Worm (Caenorhabditis elegans) whole organism, late embryonic: ENCODE data around the gene F56C3.1.
"Not testable (repeated sequence)": the region's sequence is repeated elsewhere in the genome, so short reads cannot be mapped to it uniquely, and the experiment has no call there.

Experiments
- dmd-4 ChIP-seq: sonication (generic microtip); optimal IDR thresholded peaks from 2 replicates; lab custom pipeline; 2016; ENCODE audit warnings: borderline replicate concordance, missing genetic modification characterization, missing compliant biosample characterization
- fkh-10 ChIP-seq: fragments of 150-350 bp; optimal IDR thresholded peaks from 2 replicates; lab custom pipeline; 2014; ENCODE audit warnings: missing biosample characterization, missing genetic modification reagents, missing genetic modification characterization
- madf-2 ChIP-seq: sonication (generic microtip); optimal IDR thresholded peaks from 2 replicates; lab custom pipeline; 2017; ENCODE audit warnings: missing genetic modification characterization, missing compliant biosample characterization
- mec-3 ChIP-seq: sonication (generic microtip); optimal IDR thresholded peaks from 2 replicates; lab custom pipeline; 2016; ENCODE audit warnings: borderline replicate concordance, missing genetic modification characterization, missing compliant biosample characterization
- nhr-11 ChIP-seq: fragments of 150-350 bp; optimal IDR thresholded peaks from 2 replicates; lab custom pipeline; 2014; ENCODE audit warnings: missing biosample characterization, missing genetic modification characterization
- pag-3 ChIP-seq: sonication (generic microtip); optimal IDR thresholded peaks from 2 replicates; lab custom pipeline; 2016; ENCODE audit warnings: missing compliant biosample characterization, missing genetic modification characterization, borderline replicate concordance

ce11 chrX:1403971-1404370, 16.9 kb downstream of the F56C3.1 start, which contains the start of gene ZK402.1:
- not testable (repeated sequence) for TF ChIP-seq dmd-4 (tag; lab: Kevin White, UChicago); nhr-11 (tag; lab: Kevin White, UChicago); fkh-10 (GFP tag; lab: Kevin White, UChicago); madf-2 (tag; lab: Kevin White, UChicago); pag-3; mec-3 (tag; lab: Kevin White, UChicago)
